Worm (Caenorhabditis elegans) whole organism, L3 larva: ENCODE data around the gene F26D2.3.
A peak's percentile ranks its signal among the peaks of the same experiment; 100 is the strongest.

Experiments used
- R02D3.7 ChIP-seq: fragments of 150-350 bp; optimal IDR thresholded peaks from 2 replicates; lab custom pipeline; 2014; ENCODE audit warnings: missing biosample characterization, missing genetic modification characterization
- ZK546.5 ChIP-seq: sonication (generic microtip); optimal IDR thresholded peaks from 2 replicates; lab custom pipeline; 2017; ENCODE audit warnings: missing biosample characterization, missing genetic modification characterization
- aly-2 ChIP-seq: fragments of 150-350 bp; optimal IDR thresholded peaks from 2 replicates; lab custom pipeline; 2014; ENCODE audit warnings: missing biosample characterization, missing genetic modification characterization
- ama-1 ChIP-seq: fragments of 150-350 bp; optimal IDR thresholded peaks from 2 replicates; lab custom pipeline; 2018
- ceh-16 ChIP-seq: sonication (generic microtip); optimal IDR thresholded peaks from 2 replicates; lab custom pipeline; 2017; ENCODE audit warnings: missing biosample characterization, missing genetic modification characterization
- ceh-28 ChIP-seq: fragments of 150-350 bp; optimal IDR thresholded peaks from 2 replicates; lab custom pipeline; 2014; ENCODE audit warnings: missing biosample characterization, missing genetic modification reagents, missing genetic modification characterization
- ceh-82 ChIP-seq: fragments of 150-350 bp; optimal IDR thresholded peaks from 2 replicates; lab custom pipeline; 2014; ENCODE audit warnings: missing biosample characterization, missing genetic modification characterization
- ceh-9 ChIP-seq: sonication (generic microtip); optimal IDR thresholded peaks from 2 replicates; lab custom pipeline; 2018; ENCODE audit warnings: missing biosample characterization, missing genetic modification characterization
- daf-12 ChIP-seq: fragments of 150-350 bp; optimal IDR thresholded peaks from 2 replicates; lab custom pipeline; 2014; ENCODE audit warnings: missing biosample characterization, missing genetic modification reagents, missing genetic modification characterization
- egl-27 ChIP-seq: sonication (generic microtip); optimal IDR thresholded peaks from 4 replicates; lab custom pipeline; 2017; ENCODE audit warnings: missing biosample characterization, missing genetic modification reagents, missing genetic modification characterization
- elt-1 ChIP-seq: fragments of 150-350 bp; optimal IDR thresholded peaks from 2 replicates; lab custom pipeline; 2014; ENCODE audit warnings: missing biosample characterization, missing genetic modification characterization
- elt-2 ChIP-seq: sonication (generic microtip); optimal IDR thresholded peaks from 2 replicates; lab custom pipeline; 2016; ENCODE audit warnings: missing genetic modification reagents, mild to moderate bottlenecking, missing genetic modification characterization, missing compliant biosample characterization
- elt-3 ChIP-seq, 3 experiments: fragments of 150-350 bp in 1 of 3; sonication (generic microtip) in 2 of 3; optimal IDR thresholded peaks; 2 replicates in 2 of 3; 4 replicates in 1 of 3; lab custom pipeline; 2014 to 2017; ENCODE audit warnings: missing biosample characterization in 3 of 3, missing genetic modification characterization in 3 of 3
- fkh-10 ChIP-seq: sonication (generic microtip); optimal IDR thresholded peaks from 2 replicates; lab custom pipeline; 2017; ENCODE audit warnings: missing biosample characterization, missing genetic modification reagents, missing genetic modification characterization
- fos-1 ChIP-seq: fragments of 150-350 bp; optimal IDR thresholded peaks from 2 replicates; lab custom pipeline; 2014; ENCODE audit warnings: missing biosample characterization, missing genetic modification characterization
- hmg-11 ChIP-seq: sonication (generic microtip); optimal IDR thresholded peaks from 2 replicates; lab custom pipeline; 2016; ENCODE audit warnings: missing genetic modification characterization, missing compliant biosample characterization
- jun-1 ChIP-seq: fragments of 150-350 bp; optimal IDR thresholded peaks from 2 replicates; lab custom pipeline; 2014; ENCODE audit warnings: missing biosample characterization, missing genetic modification reagents, missing genetic modification characterization
- lin-15B ChIP-seq: fragments of 150-350 bp; optimal IDR thresholded peaks from 2 replicates; lab custom pipeline; 2014; ENCODE audit warnings: missing biosample characterization, missing genetic modification characterization
- lin-39 ChIP-seq: fragments of 150-350 bp; optimal IDR thresholded peaks from 2 replicates; lab custom pipeline; 2018; ENCODE audit warnings: missing biosample characterization, missing genetic modification reagents, missing genetic modification characterization
- lsy-12 ChIP-seq: sonication (generic microtip); optimal IDR thresholded peaks from 2 replicates; lab custom pipeline; 2016; ENCODE audit warnings: mild to moderate bottlenecking, missing genetic modification characterization, missing compliant biosample characterization
- mdl-1 ChIP-seq: fragments of 150-350 bp; optimal IDR thresholded peaks from 2 replicates; lab custom pipeline; 2014; ENCODE audit warnings: missing biosample characterization, missing genetic modification characterization
- mml-1 ChIP-seq: fragments of 150-350 bp; sonication (generic microtip); optimal IDR thresholded peaks from 3 replicates; lab custom pipeline; 2014; ENCODE audit warnings: missing biosample characterization, missing genetic modification characterization
- nfya-1 ChIP-seq: sonication (generic microtip); optimal IDR thresholded peaks from 2 replicates; lab custom pipeline; 2017; ENCODE audit warnings: missing genetic modification characterization, mild to moderate bottlenecking, missing compliant biosample characterization, antibody characterized with exemption, moderate library complexity; ENCODE audit not compliant: insufficient read depth
- nhr-11 ChIP-seq: fragments of 150-350 bp; optimal IDR thresholded peaks from 2 replicates; lab custom pipeline; 2014; ENCODE audit warnings: missing biosample characterization, missing genetic modification characterization
- nhr-12 ChIP-seq: fragments of 150-350 bp; optimal IDR thresholded peaks from 2 replicates; lab custom pipeline; 2014; ENCODE audit warnings: missing biosample characterization, missing genetic modification characterization
- nhr-23 ChIP-seq: fragments of 150-350 bp; optimal IDR thresholded peaks from 2 replicates; lab custom pipeline; 2014; ENCODE audit warnings: missing biosample characterization, missing genetic modification reagents, missing genetic modification characterization
- nhr-237 ChIP-seq: fragments of 150-350 bp; optimal IDR thresholded peaks from 2 replicates; lab custom pipeline; 2014; ENCODE audit warnings: missing biosample characterization, missing genetic modification characterization
- nhr-25 ChIP-seq: sonication (generic microtip); optimal IDR thresholded peaks from 2 replicates; lab custom pipeline; 2017; ENCODE audit warnings: missing biosample characterization, missing genetic modification characterization
- nhr-28 ChIP-seq: fragments of 150-350 bp; optimal IDR thresholded peaks from 2 replicates; lab custom pipeline; 2014; ENCODE audit warnings: missing biosample characterization, missing genetic modification characterization
- nhr-43 ChIP-seq: sonication (generic microtip); optimal IDR thresholded peaks from 2 replicates; lab custom pipeline; 2016; ENCODE audit warnings: mild to moderate bottlenecking, missing genetic modification characterization, missing compliant biosample characterization; ENCODE audit not compliant: poor library complexity, severe bottlenecking
- nhr-67 ChIP-seq: fragments of 150-350 bp; optimal IDR thresholded peaks from 2 replicates; lab custom pipeline; 2014; ENCODE audit warnings: missing biosample characterization, missing genetic modification characterization
- nhr-76 ChIP-seq: fragments of 150-350 bp; sonication (generic microtip); optimal IDR thresholded peaks from 5 replicates; lab custom pipeline; 2014; ENCODE audit warnings: missing biosample characterization, missing genetic modification characterization
- nhr-77 ChIP-seq: fragments of 150-350 bp; optimal IDR thresholded peaks from 2 replicates; lab custom pipeline; 2014; ENCODE audit warnings: missing biosample characterization, missing genetic modification characterization
- pha-4 ChIP-seq: fragments of 150-350 bp; optimal IDR thresholded peaks from 2 replicates; lab custom pipeline; 2014; ENCODE audit warnings: missing biosample characterization, missing genetic modification reagents, missing genetic modification characterization
- pqm-1 ChIP-seq: fragments of 150-350 bp; optimal IDR thresholded peaks from 2 replicates; lab custom pipeline; 2017; ENCODE audit warnings: missing biosample characterization, missing genetic modification characterization, inconsistent platforms
- sea-2 ChIP-seq: fragments of 150-350 bp; sonication (generic microtip); optimal IDR thresholded peaks from 4 replicates; lab custom pipeline; 2014; ENCODE audit warnings: missing biosample characterization, missing genetic modification reagents, missing genetic modification characterization
- skn-1 ChIP-seq: fragments of 150-350 bp; optimal IDR thresholded peaks from 2 replicates; lab custom pipeline; 2014; ENCODE audit warnings: missing biosample characterization, missing genetic modification characterization
- snpc-4 ChIP-seq: fragments of 150-350 bp; optimal IDR thresholded peaks from 2 replicates; lab custom pipeline; 2014; ENCODE audit warnings: missing biosample characterization, missing genetic modification characterization
- unc-39 ChIP-seq: sonication (generic microtip); optimal IDR thresholded peaks from 4 replicates; lab custom pipeline; 2017; ENCODE audit warnings: missing biosample characterization, missing genetic modification characterization
- unc-62 ChIP-seq: fragments of 150-350 bp; sonication (generic microtip); optimal IDR thresholded peaks from 4 replicates; lab custom pipeline; 2014; ENCODE audit warnings: missing biosample characterization, missing genetic modification reagents, missing genetic modification characterization
- zag-1 ChIP-seq: fragments of 150-350 bp; optimal IDR thresholded peaks from 2 replicates; lab custom pipeline; 2014; ENCODE audit warnings: missing biosample characterization, missing genetic modification characterization
- ztf-4 ChIP-seq: fragments of 150-350 bp; optimal IDR thresholded peaks from 2 replicates; lab custom pipeline; 2014; ENCODE audit warnings: missing biosample characterization, missing genetic modification characterization

F26D2.3 gene

ce11 chrV:16407663-16408062, at the start of gene F26D2.3:
TSS of gene F26D2.3 (plus strand) at chrV:16407963.
- TF ChIP-seq mml-1 (tag; lab: Kevin White, UChicago) (no peak), daf-12 (tag; lab: Kevin White, UChicago) (no peak), R02D3.7 (tag; lab: Kevin White, UChicago) (no peak), ceh-9 (tag; lab: Kevin White, UChicago) (no peak), elt-1 (no peak), mdl-1 (tag; lab: Kevin White, UChicago) (no peak), hmg-11 (tag; lab: Kevin White, UChicago) (no peak), pha-4 (tag; lab: Kevin White, UChicago) (no peak), lsy-12 (tag; lab: Kevin White, UChicago) (no peak), nhr-25 (tag; lab: Kevin White, UChicago) (no peak), unc-62 (no peak), ztf-4 (tag; lab: Kevin White, UChicago) (no peak), nhr-237 (no peak), fos-1 (tag; lab: Kevin White, UChicago) (no peak), zag-1 (tag; lab: Kevin White, UChicago) (no peak), nhr-77 (tag; lab: Kevin White, UChicago) (no peak), skn-1 (tag; lab: Kevin White, UChicago) (no peak), aly-2 (tag; lab: Kevin White, UChicago) (no peak), ceh-16 (tag; lab: Kevin White, UChicago) (no peak)

ce11 chrV:16361350-16361749, 46.4 kb upstream of the F26D2.3 start:
- TF ChIP-seq nfya-1 (tag; lab: Kevin White, UChicago) (peak; percentile 100), nhr-43 (tag; lab: Kevin White, UChicago) (no peak)

ce11 chrV:16367575-16367974, 40.2 kb upstream of the F26D2.3 start, which contains the start of gene W08G11.3:
TSS of gene W08G11.3 (plus strand) at chrV:16367681.
- TF ChIP-seq lin-39 (no peak), aly-2 (tag; lab: Kevin White, UChicago) (peak; percentile 46), R02D3.7 (tag; lab: Kevin White, UChicago) (peak; percentile 37), hmg-11 (tag; lab: Kevin White, UChicago) (peak; percentile 1)
- TF ChIP-seq, all 47 proteins: peak for 3

- no peak for TF ChIP-seq sea-2 (GFP tag; lab: Kevin White, UChicago)
- TF ChIP-seq nhr-237: no peak
- TF ChIP-seq snpc-4 (tag; lab: Kevin White, UChicago): no peak
- no peak for TF ChIP-seq fos-1 (tag; lab: Kevin White, UChicago)
- no peak for TF ChIP-seq lin-15B (tag; lab: Kevin White, UChicago)
- no peak for TF ChIP-seq aly-2 (tag; lab: Kevin White, UChicago)
- TF ChIP-seq nhr-25 (tag; lab: Kevin White, UChicago): no peak
- no peak for TF ChIP-seq nhr-12 (tag; lab: Kevin White, UChicago)
- no peak for TF ChIP-seq ama-1 (lab: Kevin White, UChicago)
- TF ChIP-seq unc-62: no peak
- no peak for TF ChIP-seq ceh-82
- no peak for TF ChIP-seq elt-1
- TF ChIP-seq lsy-12 (tag; lab: Kevin White, UChicago): no peak
- no peak for TF ChIP-seq nhr-11 (tag; lab: Kevin White, UChicago)
These were observed 39.6 kb upstream of the F26D2.3 start for ce11 chrV:16368143-16368542.

ce11 chrV:16370039-16370438, 37.7 kb upstream of the F26D2.3 start:
- no peak for TF ChIP-seq nhr-77 (tag; lab: Kevin White, UChicago)
- no peak for TF ChIP-seq R02D3.7 (tag; lab: Kevin White, UChicago)
- peak; percentile 64 for TF ChIP-seq nfya-1 (tag; lab: Kevin White, UChicago)
- no peak for TF ChIP-seq fos-1 (tag; lab: Kevin White, UChicago)
- TF ChIP-seq ZK546.5 (tag; lab: Kevin White, UChicago): no peak
- TF ChIP-seq jun-1: peak; percentile 66
- TF ChIP-seq snpc-4 (tag; lab: Kevin White, UChicago): peak; percentile 16
- peak; percentile 65 for TF ChIP-seq skn-1 (tag; lab: Kevin White, UChicago)
- TF ChIP-seq ceh-28 (tag; lab: Kevin White, UChicago): no peak
- TF ChIP-seq zag-1 (tag; lab: Kevin White, UChicago): no peak
- TF ChIP-seq nhr-76 (tag; lab: Kevin White, UChicago): no peak
- no peak for TF ChIP-seq unc-39 (tag; lab: Kevin White, UChicago)
- TF ChIP-seq egl-27 (tag; lab: Kevin White, UChicago): no peak
- no peak for TF ChIP-seq daf-12 (tag; lab: Kevin White, UChicago)
- peak; percentile 2 for TF ChIP-seq nhr-23 (tag; lab: Kevin White, UChicago)
- peak; percentile 60 for TF ChIP-seq lin-39
- no peak for TF ChIP-seq ceh-82
- peak; percentile 68 for TF ChIP-seq pha-4 (tag; lab: Kevin White, UChicago)
- TF ChIP-seq nhr-28: no peak
- TF ChIP-seq elt-2 (tag; lab: Kevin White, UChicago): peak; percentile 71
- TF ChIP-seq pqm-1 (tag; lab: Kevin White, UChicago): peak; percentile 25
- no peak for TF ChIP-seq nhr-67 (tag; lab: Kevin White, UChicago)
- TF ChIP-seq mml-1 (tag; lab: Kevin White, UChicago): no peak
- peak; percentile 48 for TF ChIP-seq lin-15B (tag; lab: Kevin White, UChicago)
- TF ChIP-seq nhr-12 (tag; lab: Kevin White, UChicago): no peak
- peak; percentile 83 for TF ChIP-seq hmg-11 (tag; lab: Kevin White, UChicago)
- no peak for TF ChIP-seq unc-62
- TF ChIP-seq elt-1: no peak
- no peak for TF ChIP-seq fkh-10 (GFP tag; lab: Kevin White, UChicago)
- no peak for TF ChIP-seq ceh-16 (tag; lab: Kevin White, UChicago)
- TF ChIP-seq mdl-1 (tag; lab: Kevin White, UChicago): no peak
- peak in 1 of 3 experiments; percentile 8 for TF ChIP-seq elt-3 (tag; optimal IDR thresholded peaks at IDR 0.05; lab: Kevin White, UChicago)
